Worm (Caenorhabditis elegans) whole organism, L1 larva: ENCODE measurements around the gene col-142.
A peak's percentile ranks its signal among the peaks of the same experiment; 100 is the strongest.

Source experiments
- blmp-1 ChIP-seq: fragments of 150-350 bp; optimal IDR thresholded peaks from 2 replicates; lab custom pipeline; 2014; ENCODE audit warnings: missing biosample characterization, missing genetic modification characterization
- egl-27 ChIP-seq, 2 experiments: fragments of 150-350 bp in 1 of 2; sonication (generic microtip); optimal IDR thresholded peaks; 3 replicates each; lab custom pipeline; 2017 to 2018; ENCODE audit warnings: missing biosample characterization in 2 of 2, missing genetic modification characterization in 2 of 2, missing genetic modification reagents in 2 of 2
- hpl-2 ChIP-seq: fragments of 150-350 bp; optimal IDR thresholded peaks from 2 replicates; lab custom pipeline; 2014; ENCODE audit warnings: missing biosample characterization, missing genetic modification reagents, missing genetic modification characterization
- skn-1 ChIP-seq: fragments of 150-350 bp; optimal IDR thresholded peaks from 2 replicates; lab custom pipeline; 2014; ENCODE audit warnings: missing biosample characterization, missing genetic modification characterization
- tbx-2 ChIP-seq: sonication (generic microtip); optimal IDR thresholded peaks from 2 replicates; lab custom pipeline; 2016; ENCODE audit warnings: missing genetic modification characterization, missing compliant biosample characterization
- unc-30 ChIP-seq: sonication (generic microtip); optimal IDR thresholded peaks from 2 replicates; lab custom pipeline; 2017; ENCODE audit warnings: missing biosample characterization, missing genetic modification characterization
- unc-98 ChIP-seq: fragments of 200-800 bp; sonication (Bioruptor generic); IDR thresholded peaks from 2 replicates; pipeline ENCODE4 v1.3.6; 2022; ENCODE audit warnings: missing genetic modification characterization, missing compliant biosample characterization
- zag-1 ChIP-seq: fragments of 150-350 bp; optimal IDR thresholded peaks from 2 replicates; lab custom pipeline; 2014; ENCODE audit warnings: missing biosample characterization, missing genetic modification characterization

ce11 chrV:6784853-6785492, 46.0 kb upstream of the col-142 start, which contains the start of the genes spn-4 and spe-39:
- TF ChIP-seq unc-98 (GFP tag; lab: Robert Waterston, UW) (no peak), skn-1 (tag; lab: Kevin White, UChicago) (peak; percentile 90), unc-30 (tag; lab: Kevin White, UChicago) (no peak), egl-27 (tag; optimal IDR thresholded peaks at IDR 0.05; lab: Kevin White, UChicago) (no peak), zag-1 (tag; lab: Kevin White, UChicago) (no peak), hpl-2 (peak; percentile 81), blmp-1 (tag; lab: Kevin White, UChicago) (peak; percentile 66), tbx-2 (peak; percentile 73)
